Fruit fly (Drosophila melanogaster) Kc167 (cell line): ENCODE results near the gene SKIP.

Experiments used
- Myc ChIP-seq: fragments of >200 bp; optimal IDR thresholded peaks from 2 replicates; lab custom pipeline; 2017; ENCODE audit warnings: missing external identifiers
- Sin3A ChIP-seq: fragments of >200 bp; optimal IDR thresholded peaks from 2 replicates; lab custom pipeline; 2018; ENCODE audit warnings: missing external identifiers
- h ChIP-seq: fragments of >200 bp; optimal IDR thresholded peaks from 3 replicates; lab custom pipeline; 2018; ENCODE audit warnings: missing external identifiers
- insv ChIP-seq: fragments of >200 bp; optimal IDR thresholded peaks from 3 replicates; lab custom pipeline; 2018; ENCODE audit warnings: missing external identifiers
- psq ChIP-seq: fragments of >200 bp; optimal IDR thresholded peaks from 2 replicates; lab custom pipeline; 2017; ENCODE audit warnings: missing external identifiers
- ttk ChIP-seq: sonication (Bioruptor generic); optimal IDR thresholded peaks from 2 replicates; lab custom pipeline; 2017; ENCODE audit warnings: missing external identifiers

The SKIP gene

DNA sequence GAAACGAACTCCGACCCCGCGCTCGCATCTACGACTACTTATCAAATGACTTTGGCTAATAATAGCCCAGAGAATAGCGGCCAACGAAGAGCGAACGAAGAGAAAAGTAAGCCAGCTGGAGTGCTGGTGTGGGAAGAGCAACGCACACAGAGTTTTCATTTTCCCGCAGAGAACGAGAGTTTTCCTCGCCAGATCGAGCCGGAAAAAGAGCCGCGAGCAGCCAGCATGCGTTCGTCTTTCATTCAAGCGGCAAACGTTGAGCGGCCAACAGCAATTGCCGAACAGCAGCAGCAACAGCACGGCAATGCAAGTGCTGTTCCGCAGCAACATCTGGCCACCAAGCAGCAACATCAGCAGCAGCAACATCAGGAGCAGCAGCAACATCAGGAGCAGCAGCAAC, 8.8 kb upstream of the SKIP start:
- TF ChIP-seq ttk (lab: Kevin White, UChicago) (no peak), Sin3A (lab: Kevin White, UChicago) (no peak), psq (no peak), h (lab: Kevin White, UChicago) (no peak), insv (no peak), Myc (no peak)

DNA sequence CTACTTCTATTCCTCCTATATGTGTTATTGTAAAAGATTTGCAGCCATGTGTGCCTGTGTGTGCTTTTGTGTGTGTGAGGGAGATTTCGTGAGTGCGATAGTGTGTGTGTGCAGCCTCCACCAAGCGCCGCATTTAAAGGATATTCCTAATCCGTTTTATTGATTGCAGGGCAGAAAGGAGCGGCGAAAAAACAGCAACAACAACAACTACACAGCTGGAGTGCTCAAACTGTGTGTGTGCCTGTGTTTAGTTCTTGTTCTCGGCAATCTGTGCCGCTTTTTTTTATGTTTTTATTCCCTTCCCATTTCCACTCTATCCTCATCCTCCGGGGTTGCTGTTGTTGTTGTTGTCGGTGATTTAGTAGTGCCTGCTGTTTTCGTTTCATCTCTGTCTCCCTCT, 832 bp downstream of the SKIP start:
- TF ChIP-seq h (lab: Kevin White, UChicago) (no peak), Sin3A (lab: Kevin White, UChicago) (no peak), psq (no peak), insv (no peak), ttk (lab: Kevin White, UChicago) (no peak), Myc (no peak)

DNA sequence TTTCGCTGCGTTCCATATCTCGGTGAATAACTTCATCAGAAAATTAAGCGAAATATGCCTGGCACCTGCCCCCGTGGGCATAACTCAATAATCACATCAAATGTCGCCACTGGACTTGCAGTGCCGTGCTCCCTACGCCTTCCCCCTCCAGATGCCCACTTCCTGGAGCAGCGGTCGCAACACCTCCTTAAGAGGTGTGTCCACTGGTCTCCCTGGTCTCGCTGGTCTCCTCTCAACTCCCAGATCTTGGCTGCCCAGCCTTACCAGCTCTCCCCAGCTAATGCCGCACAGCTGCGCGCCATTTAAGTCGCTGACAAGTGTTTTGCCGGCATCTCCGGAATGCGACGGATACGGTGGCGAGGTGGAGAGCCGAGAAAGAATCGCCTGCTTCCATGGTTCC, 1.9 kb downstream of the SKIP start:
- TF ChIP-seq ttk (lab: Kevin White, UChicago) (no peak), h (lab: Kevin White, UChicago) (no peak), Sin3A (lab: Kevin White, UChicago) (no peak), psq (no peak), insv (no peak), Myc (no peak)

DNA sequence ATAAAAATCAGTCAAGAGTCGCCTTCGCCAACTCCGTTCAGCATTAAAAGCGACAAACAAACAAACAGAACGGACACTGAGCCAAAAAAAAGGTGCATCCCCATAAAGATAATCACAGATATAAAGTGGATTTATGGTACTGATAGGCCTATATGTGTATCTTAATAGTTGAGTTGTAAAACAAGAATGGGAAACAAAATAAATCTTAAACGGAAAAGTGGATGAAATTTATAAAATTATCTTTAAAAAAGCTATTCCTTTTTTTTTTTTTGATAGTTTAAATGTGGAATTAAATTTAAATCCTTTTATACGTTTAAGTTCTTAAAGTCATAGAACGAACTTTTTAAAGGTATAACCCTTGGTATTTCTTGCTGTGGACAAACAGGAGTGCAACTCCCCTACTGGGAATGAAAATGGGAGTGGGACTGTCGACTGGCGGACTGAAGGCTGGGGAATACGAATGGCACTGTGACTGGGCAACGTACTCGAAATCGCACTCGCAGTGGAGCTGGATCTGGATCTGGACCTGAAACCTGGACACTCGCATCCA, 3.4 kb downstream of the SKIP start:
- TF ChIP-seq Myc (no peak), Sin3A (lab: Kevin White, UChicago) (no peak), psq (no peak), h (lab: Kevin White, UChicago) (no peak), insv (no peak), ttk (lab: Kevin White, UChicago) (no peak)

dm6 chr3R:22139113-22139512, 5.5 kb downstream of the SKIP start:
- no peak for TF ChIP-seq Sin3A (lab: Kevin White, UChicago)
- no peak for TF ChIP-seq ttk (lab: Kevin White, UChicago)
- no peak for TF ChIP-seq psq
- no peak for TF ChIP-seq insv
- no peak for TF ChIP-seq Myc
- no peak for TF ChIP-seq h (lab: Kevin White, UChicago)

- TF ChIP-seq ttk (lab: Kevin White, UChicago) (no peak), insv (no peak), Myc (no peak), h (lab: Kevin White, UChicago) (no peak), psq (no peak)
Observed at dm6 chr3R:22139916-22140455, 6.4 kb downstream of the SKIP start.

DNA sequence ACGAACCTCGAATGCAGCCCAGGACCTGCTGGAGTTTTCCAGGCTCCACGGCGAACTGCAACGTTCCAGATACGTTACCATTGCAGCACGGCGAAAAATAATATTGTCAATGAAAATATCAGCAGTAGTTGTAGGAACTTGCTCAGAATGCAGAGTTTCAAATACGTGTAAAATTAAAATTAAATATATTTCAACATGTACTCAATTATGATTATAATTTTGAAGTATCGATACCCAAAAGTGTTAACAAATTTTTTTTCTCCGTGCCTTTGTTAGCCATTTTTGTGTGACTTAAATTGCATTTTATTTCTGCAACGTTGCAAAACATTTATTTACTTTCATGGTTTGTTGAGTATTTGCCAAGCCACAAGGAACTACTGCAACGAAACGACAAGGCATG, 7.7 kb downstream of the SKIP start:
- TF ChIP-seq Sin3A (lab: Kevin White, UChicago) (no peak), Myc (no peak), insv (no peak), h (lab: Kevin White, UChicago) (no peak), psq (no peak), ttk (lab: Kevin White, UChicago) (no peak)

dm6 chr3R:22142495-22142894, 8.9 kb downstream of the SKIP start:
- TF ChIP-seq h (lab: Kevin White, UChicago) (no peak), Sin3A (lab: Kevin White, UChicago) (no peak), insv (no peak), psq (no peak), ttk (lab: Kevin White, UChicago) (no peak), Myc (no peak)

- TF ChIP-seq Sin3A (lab: Kevin White, UChicago) (no peak), h (lab: Kevin White, UChicago) (no peak), insv (no peak), Myc (no peak), psq (no peak), ttk (lab: Kevin White, UChicago) (no peak)
Observed at dm6 chr3R:22145425-22146411, 12.1 kb downstream of the SKIP start.

dm6 chr3R:22146549-22146948, 12.9 kb downstream of the SKIP start:
- no peak for TF ChIP-seq Sin3A (lab: Kevin White, UChicago)
- TF ChIP-seq insv: no peak
- TF ChIP-seq Myc: no peak
- no peak for TF ChIP-seq h (lab: Kevin White, UChicago)
- TF ChIP-seq ttk (lab: Kevin White, UChicago): no peak
- no peak for TF ChIP-seq psq

dm6 chr3R:22147426-22147825, 13.8 kb downstream of the SKIP start:
- TF ChIP-seq psq (no peak), h (lab: Kevin White, UChicago) (no peak), Sin3A (lab: Kevin White, UChicago) (no peak), insv (no peak), ttk (lab: Kevin White, UChicago) (no peak), Myc (no peak)

dm6 chr3R:22148274-22148673, 14.6 kb downstream of the SKIP start:
- no peak for TF ChIP-seq Myc
- no peak for TF ChIP-seq Sin3A (lab: Kevin White, UChicago)
- no peak for TF ChIP-seq ttk (lab: Kevin White, UChicago)
- TF ChIP-seq psq: no peak
- no peak for TF ChIP-seq h (lab: Kevin White, UChicago)
- TF ChIP-seq insv: no peak
